Worm (Caenorhabditis elegans) whole organism, L2 larva: ENCODE measurements around the gene lron-15.

Experiments used
- ZK546.5 ChIP-seq: sonication (generic microtip); optimal IDR thresholded peaks from 2 replicates; lab custom pipeline; 2017; ENCODE audit warnings: missing biosample characterization, missing genetic modification characterization
- snpc-4 ChIP-seq: fragments of 150-350 bp; optimal IDR thresholded peaks from 2 replicates; lab custom pipeline; 2014; ENCODE audit warnings: missing biosample characterization, missing genetic modification characterization
- unc-62 ChIP-seq: fragments of 150-350 bp; optimal IDR thresholded peaks from 2 replicates; lab custom pipeline; 2014; ENCODE audit warnings: missing biosample characterization, missing genetic modification reagents, missing genetic modification characterization

ce11 chrII:6592251-6592650 is 47.6 kb upstream of the lron-15 start, which contains the start of gene C56C10.9:
- TF ChIP-seq unc-62 (GFP tag; lab: Kevin White, UChicago) (no peak), snpc-4 (no peak), ZK546.5 (no peak)
